Worm (Caenorhabditis elegans): ENCODE measurements around the gene ceh-84.

The ceh-84 gene

ce11 chrII:2033286-2033685 is 32.7 kb upstream of the ceh-84 start, which contains the start of gene F59H6.14:
Gene F59H6.14, plus strand, starts transcription at chrII:2033586.
- TF ChIP-seq snpc-4 (tag; optimal IDR thresholded peaks at IDR 0.05) (no peak), T20F7.1 (GFP tag; optimal IDR thresholded peaks at IDR 0.05) (no peak), mxl-2 (GFP tag; conservative IDR thresholded peaks at IDR 0.05) (no peak)

ce11 chrII:2032282-2032681 is 31.7 kb upstream of the ceh-84 start, which contains the start of gene btb-4:
Gene btb-4, plus strand, starts transcription at chrII:2032316.
- TF ChIP-seq lin-38 (GFP tag; IDR thresholded peaks at IDR 0.05) (peak; percentile 68), dpl-1 (GFP tag; optimal IDR thresholded peaks at IDR 0.05) (peak; percentile 24), aha-1 (tag) (peak; percentile 3)

ce11 chrII:2031852-2032251 is 31.2 kb upstream of the ceh-84 start, which contains the start of gene bath-5:
Gene bath-5, minus strand, starts transcription at chrII:2031952.
- TF ChIP-seq Y75B8A.6 (GFP tag; IDR thresholded peaks at IDR 0.05) (no peak), nhr-41 (GFP tag; IDR thresholded peaks at IDR 0.05) (no peak), ama-1 (optimal IDR thresholded peaks at IDR 0.05) (no peak), nhr-42 (GFP tag; IDR thresholded peaks at IDR 0.05) (no peak), mxl-2 (GFP tag; conservative IDR thresholded peaks at IDR 0.05) (no peak), ceh-20 (GFP tag; IDR thresholded peaks at IDR 0.05) (no peak), sdz-12 (GFP tag; optimal IDR thresholded peaks at IDR 0.05) (no peak), skn-1 (tag; optimal IDR thresholded peaks at IDR 0.05) (no peak), set-16 (GFP tag; IDR thresholded peaks at IDR 0.05) (no peak), dmd-6 (GFP tag; IDR thresholded peaks at IDR 0.05) (no peak), nhr-28 (tag; optimal IDR thresholded peaks at IDR 0.05) (no peak), D1046.2 (GFP tag; IDR thresholded peaks at IDR 0.05) (no peak), nhr-48 (tag; optimal IDR thresholded peaks at IDR 0.05) (no peak), dmd-8 (GFP tag; IDR thresholded peaks at IDR 0.05) (no peak), R02D3.7 (tag; optimal IDR thresholded peaks at IDR 0.05) (no peak), daf-16 (GFP tag; optimal IDR thresholded peaks at IDR 0.05) (no peak), daf-16 (tag; optimal IDR thresholded peaks at IDR 0.05) (no peak), lin-13 (GFP tag; optimal IDR thresholded peaks at IDR 0.05) (no peak), egl-27 (tag; optimal IDR thresholded peaks at IDR 0.05) (no peak), aly-2 (tag; optimal IDR thresholded peaks at IDR 0.05) (no peak)

- TF ChIP-seq hlh-30 (tag; optimal IDR thresholded peaks at IDR 0.05; ENCODE audit: insufficient read depth) = no peak
Observed at ce11 chrII:2030367-2030766, 29.7 kb upstream of the ceh-84 start, which contains the start of gene bath-3. Gene bath-3, minus strand, starts transcription at chrII:2030467.

ce11 chrII:2028712-2029111 is 28.1 kb upstream of the ceh-84 start, which contains the start of gene bath-1:
Gene bath-1, minus strand, starts transcription at chrII:2028812.
- TF ChIP-seq zip-11 (GFP tag; IDR thresholded peaks at IDR 0.05) = no peak
- no peak for TF ChIP-seq ceh-28 (tag; optimal IDR thresholded peaks at IDR 0.05)
- TF ChIP-seq ztf-11 (tag; optimal IDR thresholded peaks at IDR 0.05) = no peak
- no peak for TF ChIP-seq zag-1 (tag; optimal IDR thresholded peaks at IDR 0.05)
- no peak for TF ChIP-seq mxl-3 (GFP tag; optimal IDR thresholded peaks at IDR 0.05)
- no peak for TF ChIP-seq mdt-29 (GFP tag; IDR thresholded peaks at IDR 0.05)
- TF ChIP-seq lir-3 (tag; optimal IDR thresholded peaks at IDR 0.05) = no peak
- TF ChIP-seq snpc-4 (tag; optimal IDR thresholded peaks at IDR 0.05) = no peak
- no peak for TF ChIP-seq nhr-10 (tag; optimal IDR thresholded peaks at IDR 0.05)
- no peak for TF ChIP-seq ztf-7 (tag; optimal IDR thresholded peaks at IDR 0.05)
- no peak for TF ChIP-seq F37D6.2 (tag; optimal IDR thresholded peaks at IDR 0.05)
- TF ChIP-seq dmd-6 (GFP tag; IDR thresholded peaks at IDR 0.05) = no peak
- no peak for TF ChIP-seq cey-2 (tag; optimal IDR thresholded peaks at IDR 0.05; ENCODE audit: borderline replicate concordance, insufficient read depth)
- no peak for TF ChIP-seq zip-2 (tag; optimal IDR thresholded peaks at IDR 0.05)
- no peak for TF ChIP-seq aha-1 (tag)
